Fruit fly (Drosophila melanogaster): Measurements from ENCODE around the gene Droj2.

The Droj2 gene

DNA sequence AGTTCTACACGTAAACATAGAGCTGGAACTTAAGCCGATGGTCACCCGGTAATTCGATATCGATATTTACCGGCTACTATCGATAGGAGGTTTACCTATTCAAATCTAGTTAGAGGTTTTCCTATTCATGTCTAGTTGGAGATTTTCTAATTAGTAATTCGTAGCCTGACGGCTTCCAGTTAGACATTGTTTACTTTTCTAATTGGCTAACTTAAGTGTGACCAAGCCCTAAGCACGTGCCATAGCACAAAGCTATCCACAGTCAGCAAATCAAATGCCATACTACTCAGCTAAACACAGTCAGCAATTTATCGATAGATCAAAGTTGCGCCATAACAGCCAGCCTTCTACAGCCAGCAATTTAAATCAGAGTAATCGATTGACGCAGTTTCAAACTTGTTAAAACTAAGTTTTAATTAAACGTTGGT lies 21.1 kb downstream of the Droj2 start, which contains the start of gene Dpm3 (continued):
- TF ChIP-seq Nf-YA (GFP tag; IDR thresholded peaks at IDR 0.05) (no peak), crol (GFP tag; IDR thresholded peaks at IDR 0.05) (no peak), hth (optimal IDR thresholded peaks at IDR 0.05) (no peak), danr (GFP tag; IDR thresholded peaks at IDR 0.05) (no peak), CG11504 (tag; optimal IDR thresholded peaks at IDR 0.05) (peak; percentile 63), CG12769 (tag; optimal IDR thresholded peaks at IDR 0.05) (peak; percentile 71), CTCF (GFP tag; optimal IDR thresholded peaks at IDR 0.05) (no peak), Six4 (GFP tag; optimal IDR thresholded peaks at IDR 0.05) (no peak), twi (tag; optimal IDR thresholded peaks at IDR 0.05) (no peak), CG10543 (GFP tag; optimal IDR thresholded peaks at IDR 0.05) (no peak), sima (GFP tag; optimal IDR thresholded peaks at IDR 0.05) (no peak), sisA (GFP tag; IDR thresholded peaks at IDR 0.05) (0 out of 2 replicates have a peak, but pooled peaks have one; percentile 20), CG10431 (GFP tag; optimal IDR thresholded peaks at IDR 0.05) (no peak), lilli (GFP tag; optimal IDR thresholded peaks at IDR 0.05) (peak; percentile 37), CG30020 (tag; optimal IDR thresholded peaks at IDR 0.05) (peak; percentile 33), D19A (tag; optimal IDR thresholded peaks at IDR 0.05) (no peak), Bteb2 (GFP tag; optimal IDR thresholded peaks at IDR 0.05) (no peak), slou (GFP tag; optimal IDR thresholded peaks at IDR 0.05) (peak; percentile 53), unpg (GFP tag; optimal IDR thresholded peaks at IDR 0.05) (no peak), ab (GFP tag; optimal IDR thresholded peaks at IDR 0.05) (no peak), vvl (GFP tag; IDR thresholded peaks at IDR 0.05) (peak; percentile 67), CG17359 (tag; optimal IDR thresholded peaks at IDR 0.05) (no peak), CG6813 (GFP tag; optimal IDR thresholded peaks at IDR 0.05) (no peak), sc (optimal IDR thresholded peaks at IDR 0.05) (no peak), sc (GFP tag; optimal IDR thresholded peaks at IDR 0.05) (no peak), tio (GFP tag; optimal IDR thresholded peaks at IDR 0.05) (no peak), HLH4C (GFP tag; IDR thresholded peaks at IDR 0.05; ENCODE audit: partially characterized antibody) (peak; percentile 92), CG42726 (GFP tag; IDR thresholded peaks at IDR 0.05; ENCODE audit: partially characterized antibody) (peak; percentile 84), pfk (GFP tag; optimal IDR thresholded peaks at IDR 0.05) (no peak), scrt (GFP tag; optimal IDR thresholded peaks at IDR 0.05) (no peak), CG16863 (GFP tag; optimal IDR thresholded peaks at IDR 0.05) (no peak), gcm2 (GFP tag; optimal IDR thresholded peaks at IDR 0.05) (no peak), fu2 (GFP tag; optimal IDR thresholded peaks at IDR 0.05) (peak; percentile 10), CG10959 (GFP tag; IDR thresholded peaks at IDR 0.05) (no peak), gcm (GFP tag; optimal IDR thresholded peaks at IDR 0.05) (no peak), seq (GFP tag; IDR thresholded peaks at IDR 0.05) (no peak), CG7839 (tag; optimal IDR thresholded peaks at IDR 0.05) (peak; percentile 5), H15 (GFP tag; IDR thresholded peaks at IDR 0.05) (no peak), ftz-f1 (GFP tag; optimal IDR thresholded peaks at IDR 0.05) (no peak), odd (GFP tag; optimal IDR thresholded peaks at IDR 0.05) (no peak), sens (GFP tag) (peak; percentile 86), CG14710 (tag; optimal IDR thresholded peaks at IDR 0.05) (peak; percentile 72), CG14441 (GFP tag; IDR thresholded peaks at IDR 0.05) (no peak), CG4328 (GFP tag; optimal IDR thresholded peaks at IDR 0.05) (no peak), Bgb (GFP tag; IDR thresholded peaks at IDR 0.05; ENCODE audit: partially characterized antibody) (peak; percentile 92), CG12942 (GFP tag; optimal IDR thresholded peaks at IDR 0.05) (peak; percentile 22), Ets65A (GFP tag) (peak; percentile 98), dysf (GFP tag; IDR thresholded peaks at IDR 0.05) (no peak), ato (GFP tag; IDR thresholded peaks at IDR 0.05; ENCODE audit: partially characterized antibody) (peak; percentile 94), CG8281 (tag; optimal IDR thresholded peaks at IDR 0.05) (no peak), HLH54F (GFP tag; optimal IDR thresholded peaks at IDR 0.05) (peak; percentile 62), vfl (GFP tag; optimal IDR thresholded peaks at IDR 0.05) (no peak), Drgx (GFP tag; IDR thresholded peaks at IDR 0.05) (no peak)
